Fruit fly (Drosophila melanogaster): ENCODE results near the gene ACXB.

DNA sequence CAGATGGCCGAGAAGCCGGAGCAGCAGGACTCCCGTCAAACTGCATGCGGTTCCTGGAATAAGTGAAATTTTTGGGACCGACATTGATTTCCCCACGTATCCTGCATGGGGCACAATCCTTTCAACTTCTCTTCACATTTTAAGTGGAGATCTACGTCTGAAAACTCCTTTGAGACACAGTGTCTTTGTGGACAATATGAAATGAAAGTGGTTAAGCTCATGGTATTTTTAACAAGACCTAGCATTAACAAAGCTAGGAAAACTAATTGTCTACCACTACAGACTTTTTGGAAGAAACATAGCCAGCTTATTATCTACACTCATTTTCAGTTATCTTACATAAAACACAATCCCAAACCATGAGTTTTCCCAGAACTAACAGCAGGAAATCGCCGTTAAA lies 4.4 kb upstream of the ACXB start, which contains the start of gene ACXC:
- TF ChIP-seq CG8478 (optimal IDR thresholded peaks at IDR 0.05) (no peak), CTCF (optimal IDR thresholded peaks at IDR 0.05) (no peak)
